Worm (Caenorhabditis elegans) whole organism, young adult: Measurements from ENCODE around the gene F57H12.6.

ENCODE experiments used
- F57A8.1 ChIP-seq: fragments of 200-800 bp; sonication (Bioruptor generic); optimal IDR thresholded peaks from 2 replicates; lab custom pipeline; 2018; ENCODE audit warnings: mild to moderate bottlenecking, missing genetic modification characterization, moderate library complexity, missing compliant biosample characterization
- Y79H2A.3 ChIP-seq: fragments of 200-800 bp; sonication (Bioruptor generic); conservative IDR thresholded peaks from 2 replicates; pipeline ENCODE4 v1.3.6; 2022; ENCODE audit warnings: missing genetic modification reagents, missing genetic modification characterization, missing compliant biosample characterization
- Y95B8A.8 ChIP-seq: fragments of 200-800 bp; sonication (Bioruptor generic); IDR thresholded peaks from 2 replicates; pipeline ENCODE4 v1.3.6; 2022; ENCODE audit warnings: missing genetic modification reagents, missing genetic modification characterization, missing compliant biosample characterization
- ama-1 ChIP-seq, 3 experiments: fragments of 150-350 bp in 1 of 3; sonication (generic microtip) in 2 of 3; optimal IDR thresholded peaks; 2 replicates each; lab custom pipeline; 2014 to 2018; ENCODE audit warnings: missing biosample characterization in 2 of 3, missing genetic modification characterization in 2 of 3, missing genetic modification reagents in 2 of 3
- let-607 ChIP-seq, 2 experiments: fragments of 200-800 bp in 1 of 2; sonication (Bioruptor generic) in 1 of 2; sonication (generic microtip) in 1 of 2; optimal IDR thresholded peaks; 2 replicates each; lab custom pipeline; 2016 to 2018; ENCODE audit warnings: mild to moderate bottlenecking in 2 of 2, missing compliant biosample characterization in 2 of 2, missing genetic modification characterization in 2 of 2, moderate library complexity in 2 of 2, missing genotype in 1 of 2
- lin-35 ChIP-seq, 3 experiments: fragments of 150-350 bp in 2 of 3; sonication (generic microtip) in 1 of 3; optimal IDR thresholded peaks; 2 replicates each; lab custom pipeline; 2014 to 2018; ENCODE audit warnings: missing biosample characterization in 3 of 3, missing genetic modification characterization in 3 of 3, missing genetic modification reagents in 3 of 3
- pha-4 ChIP-seq: fragments of 150-350 bp; sonication (generic microtip); optimal IDR thresholded peaks from 2 replicates; lab custom pipeline; 2014; ENCODE audit warnings: missing biosample characterization, missing genetic modification reagents, missing genetic modification characterization

DNA sequence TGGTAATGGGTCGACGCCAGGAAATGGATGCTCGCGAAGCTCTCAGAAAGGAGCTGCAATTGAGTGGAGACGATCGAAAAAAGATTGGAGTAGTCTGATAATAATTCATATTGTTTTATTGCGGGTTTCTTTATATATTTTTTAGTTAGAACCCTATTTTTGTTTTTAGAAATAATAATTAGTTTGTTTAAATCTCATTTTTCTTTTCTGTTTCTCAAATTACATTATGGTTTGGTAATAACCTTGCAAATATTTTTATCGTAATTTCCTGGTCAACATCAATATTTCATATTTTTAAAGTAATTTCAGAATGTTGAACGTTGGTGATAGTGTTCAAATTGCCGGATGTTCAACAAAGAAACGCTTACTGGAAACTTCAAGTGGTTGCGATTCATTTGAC is 40.6 kb upstream of the F57H12.6 start, which contains the start of gene elpc-4:
- no peak for TF ChIP-seq F57A8.1 (GFP tag; lab: Kevin White, UChicago)
- no peak for TF ChIP-seq Y95B8A.8
- TF ChIP-seq ama-1 (optimal IDR thresholded peaks at IDR 0.05; lab: Kevin White, UChicago) = no peak
- TF ChIP-seq ama-1 (GFP tag; optimal IDR thresholded peaks at IDR 0.05; lab: Kevin White, UChicago) = no peak
- no peak for TF ChIP-seq let-607 (tag; optimal IDR thresholded peaks at IDR 0.05; lab: Kevin White, UChicago)
- no peak for TF ChIP-seq Y79H2A.3 (GFP tag; lab: Robert Waterston, UW)
- no peak for TF ChIP-seq lin-35 (GFP tag; optimal IDR thresholded peaks at IDR 0.05; lab: Kevin White, UChicago)
- TF ChIP-seq pha-4 (tag; lab: Kevin White, UChicago) = no peak
